Worm (Caenorhabditis elegans) whole organism, mixed stage, embryonic: ENCODE results near the gene lec-4.

Experiments
- bed-3 ChIP-seq: fragments of 200-800 bp; sonication (Bioruptor generic); optimal IDR thresholded peaks from 3 replicates; lab custom pipeline; 2018; ENCODE audit warnings: mild to moderate bottlenecking, missing genetic modification characterization, moderate library complexity, missing compliant biosample characterization
- ceh-39 ChIP-seq: fragments of 150-350 bp; optimal IDR thresholded peaks from 2 replicates; lab custom pipeline; 2014; ENCODE audit warnings: missing biosample characterization, missing genetic modification characterization
- elt-3 ChIP-seq: fragments of 150-350 bp; optimal IDR thresholded peaks from 2 replicates; lab custom pipeline; 2014; ENCODE audit warnings: missing biosample characterization, missing genetic modification characterization
- lsy-2 ChIP-seq: fragments of 150-350 bp; optimal IDR thresholded peaks from 2 replicates; lab custom pipeline; 2014; ENCODE audit warnings: missing biosample characterization, missing genetic modification characterization
- nhr-12 ChIP-seq: fragments of 150-350 bp; optimal IDR thresholded peaks from 2 replicates; lab custom pipeline; 2014; ENCODE audit warnings: missing biosample characterization, missing genetic modification characterization
- nhr-237 ChIP-seq: fragments of 150-350 bp; optimal IDR thresholded peaks from 2 replicates; lab custom pipeline; 2014; ENCODE audit warnings: missing biosample characterization, missing genetic modification characterization
- pha-4 ChIP-seq: fragments of 150-350 bp; optimal IDR thresholded peaks from 2 replicates; lab custom pipeline; 2018; ENCODE audit warnings: missing biosample characterization, missing genetic modification reagents, missing genetic modification characterization
- sem-2 ChIP-seq: fragments of 200-800 bp; sonication (Bioruptor generic); optimal IDR thresholded peaks from 2 replicates; lab custom pipeline; 2018; ENCODE audit warnings: mild to moderate bottlenecking, missing genetic modification characterization, missing compliant biosample characterization

- TF ChIP-seq lsy-2 (tag; lab: Kevin White, UChicago): no peak
- TF ChIP-seq sem-2 (GFP tag; lab: Kevin White, UChicago): no peak
- TF ChIP-seq ceh-39 (tag; lab: Kevin White, UChicago): no peak
- TF ChIP-seq nhr-237 (tag; lab: Kevin White, UChicago): no peak
- no peak for TF ChIP-seq nhr-12
- no peak for TF ChIP-seq pha-4 (tag; lab: Kevin White, UChicago)
- TF ChIP-seq elt-3 (tag; lab: Kevin White, UChicago): no peak
- no peak for TF ChIP-seq bed-3
Measured at ce11 chrIII:3764584-3764983, 8.5 kb downstream of the lec-4 start.
